Fruit fly (Drosophila melanogaster) whole organism, embryonic: ENCODE data around the gene CG13676.

ENCODE experiments used
- Atf3 ChIP-seq: fragments of 200-800 bp; sonication (Bioruptor generic); optimal IDR thresholded peaks from 3 replicates; lab custom pipeline; 2016; ENCODE audit warnings: missing biosample characterization, missing genetic modification characterization
- B-H2 ChIP-seq: fragments of 200-800 bp; sonication (Bioruptor generic); optimal IDR thresholded peaks from 2 replicates; lab custom pipeline; 2018; ENCODE audit warnings: missing biosample characterization, mild to moderate bottlenecking, missing genetic modification characterization
- CG10959 ChIP-seq: fragments of 200-800 bp; sonication (Bioruptor generic); IDR thresholded peaks from 2 replicates; pipeline ENCODE4 v1.3.6; 2022; ENCODE audit warnings: missing biosample characterization, missing genetic modification characterization
- CG11504 ChIP-seq: fragments of 200-800 bp; sonication (Bioruptor generic); optimal IDR thresholded peaks from 3 replicates; lab custom pipeline; 2019; ENCODE audit warnings: missing biosample characterization, mild to moderate bottlenecking, missing genetic modification characterization, moderate library complexity
- CG11560 ChIP-seq: fragments of 200-800 bp; sonication (Bioruptor generic); IDR thresholded peaks from 3 replicates; pipeline ENCODE4 v1.3.6; 2022; ENCODE audit warnings: missing biosample characterization, missing genetic modification characterization
- CG11695 ChIP-seq: fragments of 200-800 bp; sonication (Bioruptor generic); IDR thresholded peaks from 3 replicates; pipeline ENCODE4 v1.3.6; 2022; ENCODE audit warnings: missing biosample characterization, missing genetic modification characterization
- CG12155 ChIP-seq: fragments of 200-800 bp; sonication (Bioruptor generic); optimal IDR thresholded peaks from 3 replicates; lab custom pipeline; 2016; ENCODE audit warnings: missing biosample characterization, missing genetic modification characterization
- CG1602 ChIP-seq: fragments of 200-800 bp; sonication (Bioruptor generic); optimal IDR thresholded peaks from 3 replicates; lab custom pipeline; 2016; ENCODE audit warnings: missing biosample characterization, missing genetic modification characterization
- CG1603 ChIP-seq: fragments of 200-800 bp; sonication (Bioruptor generic); optimal IDR thresholded peaks from 2 replicates; lab custom pipeline; 2019; ENCODE audit warnings: missing biosample characterization, mild to moderate bottlenecking, missing genetic modification characterization, moderate library complexity
- CG16813 ChIP-seq: fragments of 200-800 bp; sonication (Bioruptor generic); IDR thresholded peaks from 3 replicates; pipeline ENCODE4 v1.3.6; 2022; ENCODE audit warnings: missing biosample characterization, missing genetic modification characterization; ENCODE audit not compliant: partially characterized antibody
- CG2120 ChIP-seq: fragments of 200-800 bp; sonication (Bioruptor generic); optimal IDR thresholded peaks from 3 replicates; lab custom pipeline; 2016; ENCODE audit warnings: missing biosample characterization, missing genetic modification characterization
- CG2889 ChIP-seq: fragments of 200-800 bp; sonication (Bioruptor generic); IDR thresholded peaks from 3 replicates; pipeline ENCODE4 v1.3.6; 2022; ENCODE audit warnings: missing biosample characterization, missing genetic modification characterization
- CG32767 ChIP-seq: fragments of 200-800 bp; sonication (Bioruptor generic); IDR thresholded peaks from 2 replicates; pipeline ENCODE4 v1.3.6; 2022; ENCODE audit warnings: missing biosample characterization, missing genetic modification characterization
- CG33213 ChIP-seq: fragments of 200-800 bp; sonication (Bioruptor generic); optimal IDR thresholded peaks from 3 replicates; lab custom pipeline; 2016; ENCODE audit warnings: missing biosample characterization, missing genetic modification characterization
- CG4424 ChIP-seq: fragments of 200-800 bp; sonication (Bioruptor generic); optimal IDR thresholded peaks from 3 replicates; lab custom pipeline; 2016; ENCODE audit warnings: missing biosample characterization, missing genetic modification characterization
- CG6765 ChIP-seq: fragments of 200-800 bp; sonication (Bioruptor generic); optimal IDR thresholded peaks from 3 replicates; lab custom pipeline; 2017; ENCODE audit warnings: missing biosample characterization, mild to moderate bottlenecking, missing genetic modification characterization
- CG7372 ChIP-seq: fragments of 200-800 bp; sonication (Bioruptor generic); IDR thresholded peaks from 2 replicates; pipeline ENCODE4 v1.3.6; 2022; ENCODE audit warnings: missing biosample characterization, missing genetic modification characterization
- D19B ChIP-seq: fragments of 200-800 bp; sonication (Bioruptor generic); optimal IDR thresholded peaks from 2 replicates; lab custom pipeline; 2017; ENCODE audit warnings: missing biosample characterization, mild to moderate bottlenecking, missing genetic modification characterization
- H15 ChIP-seq: fragments of 200-800 bp; sonication (Bioruptor generic); IDR thresholded peaks from 3 replicates; pipeline ENCODE4 v1.3.6; 2022; ENCODE audit warnings: missing biosample characterization, missing genetic modification characterization
- Mad ChIP-seq: fragments of 200-800 bp; sonication (Bioruptor generic); optimal IDR thresholded peaks from 2 replicates; lab custom pipeline; 2016; ENCODE audit warnings: missing biosample characterization, missing genetic modification characterization
- Mrtf ChIP-seq: fragments of 200-800 bp; sonication (Bioruptor generic); IDR thresholded peaks from 3 replicates; pipeline ENCODE4 v1.3.6; 2022; ENCODE audit warnings: missing biosample characterization, missing genetic modification characterization
- Nf-YC ChIP-seq: fragments of 200-800 bp; optimal IDR thresholded peaks from 3 replicates; lab custom pipeline; 2019; ENCODE audit warnings: missing biosample characterization, mild to moderate bottlenecking, missing genetic modification characterization, moderate library complexity
- Opbp ChIP-seq: fragments of 200-800 bp; sonication (Bioruptor generic); IDR thresholded peaks from 3 replicates; pipeline ENCODE4 v1.3.6; 2022; ENCODE audit warnings: missing biosample characterization, missing genetic modification characterization; ENCODE audit not compliant: partially characterized antibody
- Optix ChIP-seq: fragments of 200-800 bp; sonication (Bioruptor generic); IDR thresholded peaks from 3 replicates; pipeline ENCODE4 v1.3.6; 2022; ENCODE audit warnings: missing biosample characterization, missing genetic modification characterization
- PHDP ChIP-seq: fragments of 200-800 bp; sonication (Bioruptor generic); optimal IDR thresholded peaks from 3 replicates; lab custom pipeline; 2018; ENCODE audit warnings: missing biosample characterization, mild to moderate bottlenecking, missing genetic modification characterization, moderate library complexity
- Ravus ChIP-seq: fragments of 200-800 bp; sonication (Bioruptor generic); IDR thresholded peaks from 2 replicates; pipeline ENCODE4 v1.3.6; 2022; ENCODE audit warnings: missing biosample characterization, missing genetic modification characterization
- Xbp1 ChIP-seq: fragments of 200-800 bp; sonication (Bioruptor generic); optimal IDR thresholded peaks from 3 replicates; lab custom pipeline; 2016; ENCODE audit warnings: missing biosample characterization, mild to moderate bottlenecking, missing genetic modification characterization
- ap ChIP-seq: fragments of 200-800 bp; sonication (Bioruptor generic); IDR thresholded peaks from 2 replicates; pipeline ENCODE4 v1.3.6; 2022; ENCODE audit warnings: missing biosample characterization, missing genetic modification characterization
- ato ChIP-seq: fragments of 200-800 bp; sonication (Bioruptor generic); IDR thresholded peaks from 2 replicates; pipeline ENCODE4 v1.3.6; 2022; ENCODE audit warnings: missing biosample characterization, missing genetic modification characterization; ENCODE audit not compliant: partially characterized antibody
- crol ChIP-seq: fragments of 200-800 bp; sonication (Bioruptor generic); IDR thresholded peaks from 2 replicates; pipeline ENCODE4 v1.3.6; 2022; ENCODE audit warnings: missing biosample characterization, missing genetic modification characterization
- crp ChIP-seq, 2 experiments: fragments of 200-800 bp; sonication (Bioruptor generic); optimal IDR thresholded peaks; 2 replicates in 1 of 2; 3 replicates in 1 of 2; lab custom pipeline; 2017; ENCODE audit warnings: missing biosample characterization in 2 of 2, missing genetic modification characterization in 2 of 2, mild to moderate bottlenecking in 1 of 2, moderate library complexity in 1 of 2
- dmrt11E ChIP-seq: fragments of 200-800 bp; sonication (Bioruptor generic); optimal IDR thresholded peaks from 3 replicates; lab custom pipeline; 2018; ENCODE audit warnings: missing biosample characterization, mild to moderate bottlenecking, missing genetic modification characterization, moderate library complexity
- gt ChIP-seq: fragments of 200-800 bp; sonication (Bioruptor generic); IDR thresholded peaks from 2 replicates; pipeline ENCODE4 v1.3.6; 2022; ENCODE audit warnings: missing biosample characterization, missing genetic modification characterization
- ham ChIP-seq: fragments of 200-800 bp; sonication (Bioruptor generic); IDR thresholded peaks from 2 replicates; pipeline ENCODE4 v1.3.6; 2022; ENCODE audit warnings: missing biosample characterization, missing genetic modification characterization
- hbn ChIP-seq: fragments of 200-800 bp; sonication (Bioruptor generic); IDR thresholded peaks from 2 replicates; pipeline ENCODE4 v1.3.6; 2022; ENCODE audit warnings: missing biosample characterization, missing genetic modification characterization; ENCODE audit not compliant: partially characterized antibody
- insv ChIP-seq, 2 experiments: fragments of 200-800 bp; sonication (Bioruptor generic); optimal IDR thresholded peaks; 3 replicates each; lab custom pipeline; 2016 to 2018; ENCODE audit warnings: missing biosample characterization in 2 of 2, missing genetic modification characterization in 2 of 2
- lab ChIP-seq: fragments of 200-800 bp; sonication (Bioruptor generic); optimal IDR thresholded peaks from 3 replicates; lab custom pipeline; 2017; ENCODE audit warnings: missing biosample characterization, missing genetic modification characterization, mild to moderate bottlenecking, moderate library complexity, missing genetic modification reagents
- lbe ChIP-seq: fragments of 200-800 bp; sonication (Bioruptor generic); optimal IDR thresholded peaks from 2 replicates; lab custom pipeline; 2016; ENCODE audit warnings: missing biosample characterization, mild to moderate bottlenecking, missing genetic modification characterization
- nmo ChIP-seq: fragments of 200-800 bp; sonication (Bioruptor generic); optimal IDR thresholded peaks from 2 replicates; lab custom pipeline; 2018; ENCODE audit warnings: missing biosample characterization, mild to moderate bottlenecking, missing genetic modification characterization, moderate library complexity
- oc ChIP-seq: fragments of 200-800 bp; sonication (Bioruptor generic); optimal IDR thresholded peaks from 2 replicates; lab custom pipeline; 2018; ENCODE audit warnings: missing biosample characterization, mild to moderate bottlenecking, missing genetic modification characterization, moderate library complexity
- ro ChIP-seq: fragments of 200-800 bp; sonication (Bioruptor generic); IDR thresholded peaks from 2 replicates; pipeline ENCODE4 v1.3.6; 2022; ENCODE audit warnings: missing biosample characterization, missing genetic modification characterization
- row ChIP-seq: fragments of 200-800 bp; sonication (Bioruptor generic); IDR thresholded peaks from 3 replicates; pipeline ENCODE4 v1.3.6; 2022; ENCODE audit warnings: missing biosample characterization, missing genetic modification characterization
- salm ChIP-seq: fragments of 200-800 bp; sonication (Bioruptor generic); optimal IDR thresholded peaks from 2 replicates; lab custom pipeline; 2018; ENCODE audit warnings: missing biosample characterization, mild to moderate bottlenecking, missing genetic modification characterization
- sc ChIP-seq, 3 experiments: fragments of >200 bp in 2 of 3; fragments of 200-800 bp in 1 of 3; sonication (Bioruptor generic) in 1 of 3; optimal IDR thresholded peaks; 2 replicates in 2 of 3; 3 replicates in 1 of 3; lab custom pipeline; 2017; ENCODE audit warnings: mild to moderate bottlenecking in 1 of 3, missing biosample characterization in 1 of 3, missing genetic modification characterization in 1 of 3, missing genetic modification reagents in 1 of 3
- sd ChIP-seq: fragments of 200-800 bp; sonication (Bioruptor generic); optimal IDR thresholded peaks from 3 replicates; lab custom pipeline; 2018; ENCODE audit warnings: missing biosample characterization, mild to moderate bottlenecking, missing genetic modification characterization, moderate library complexity
- sna ChIP-seq: fragments of 200-800 bp; sonication (Bioruptor generic); IDR thresholded peaks from 2 replicates; pipeline ENCODE4 v1.3.6; 2022; ENCODE audit warnings: missing biosample characterization, missing genetic modification characterization; ENCODE audit not compliant: partially characterized antibody
- tap ChIP-seq: fragments of 200-800 bp; optimal IDR thresholded peaks from 3 replicates; lab custom pipeline; 2019; ENCODE audit warnings: missing biosample characterization, mild to moderate bottlenecking, missing genetic modification characterization, moderate library complexity
- tgo ChIP-seq: fragments of 200-800 bp; sonication (Bioruptor generic); IDR thresholded peaks from 3 replicates; pipeline ENCODE4 v1.3.6; 2022; ENCODE audit warnings: missing biosample characterization, missing genetic modification characterization

Gene CG13676

DNA sequence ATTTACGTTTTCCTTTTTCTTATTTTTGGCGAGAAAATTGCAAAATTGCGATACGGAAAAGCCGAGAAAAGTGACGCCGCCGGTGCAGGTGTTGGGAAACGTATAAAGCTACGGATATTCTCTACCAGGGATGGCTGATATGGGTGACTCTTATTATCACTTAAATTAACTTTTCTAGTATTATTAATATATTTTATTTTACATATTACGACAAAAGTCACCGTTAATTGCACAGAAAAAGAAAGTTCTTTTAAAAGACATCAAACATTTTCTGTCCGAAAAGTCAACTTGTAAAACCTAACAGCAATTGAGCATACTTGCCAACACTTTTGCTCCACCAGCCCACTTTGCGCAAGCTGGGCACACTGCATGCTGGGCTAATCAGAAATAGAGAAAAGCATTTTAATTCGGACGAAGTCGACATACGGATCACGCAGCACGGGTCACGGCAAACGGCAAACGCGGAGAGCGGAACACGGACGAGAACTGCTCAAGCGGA lies 23.9 kb downstream of the CG13676 start, which contains the start of the genes Cds and Uba2 (continued):
- peak; percentile 95 for TF ChIP-seq CG2120 (GFP tag; lab: Kevin White, UChicago)
- peak; percentile 66 for TF ChIP-seq Ravus
- peak; percentile 90 for TF ChIP-seq CG7372 (GFP tag; lab: Robert Waterston, UW)
- TF ChIP-seq CG12155 (GFP tag; lab: Kevin White, UChicago): peak; percentile 94
- TF ChIP-seq crp (GFP tag; optimal IDR thresholded peaks at IDR 0.05; lab: Kevin White, UChicago): peak in 1 of 2 experiments; percentile 63
- peak; percentile 88 for TF ChIP-seq CG11695 (GFP tag; lab: Robert Waterston, UW)
- TF ChIP-seq sc (optimal IDR thresholded peaks at IDR 0.05; lab: Kevin White, UChicago): no peak
- TF ChIP-seq sc (GFP tag; optimal IDR thresholded peaks at IDR 0.05; lab: Kevin White, UChicago): peak; percentile 85
- TF ChIP-seq Nf-YC (tag; lab: Kevin White, UChicago): peak; percentile 88
- TF ChIP-seq CG1602 (GFP tag; lab: Kevin White, UChicago): peak; percentile 90
- TF ChIP-seq insv (GFP tag; optimal IDR thresholded peaks at IDR 0.05; lab: Kevin White, UChicago): peak in 1 of 2 experiments; percentile 93
- peak; percentile 50; the same call in 1 of the 3 replicates for TF ChIP-seq Opbp
- peak; percentile 89 for TF ChIP-seq tap (tag; lab: Kevin White, UChicago)
- peak; percentile 77 for TF ChIP-seq ham (GFP tag; lab: Robert Waterston, UW)
- peak; percentile 94 for TF ChIP-seq nmo (GFP tag; lab: Kevin White, UChicago)
- TF ChIP-seq sna (GFP tag; lab: Robert Waterston, UW): no peak
- TF ChIP-seq PHDP (tag; lab: Kevin White, UChicago): peak; percentile 95
- peak; percentile 62; the same call in 1 of the 2 replicates for TF ChIP-seq gt (GFP tag; lab: Robert Waterston, UW)
- TF ChIP-seq lab: peak; percentile 97
- TF ChIP-seq ro: peak; percentile 65
- TF ChIP-seq B-H2: peak; percentile 95
- TF ChIP-seq CG10959 (GFP tag; lab: Robert Waterston, UW): peak; percentile 77
- peak; percentile 83 for TF ChIP-seq Mad (GFP tag; lab: Kevin White, UChicago)
- no peak for TF ChIP-seq hbn (GFP tag; lab: Robert Waterston, UW)
- peak; percentile 81 for TF ChIP-seq Optix (GFP tag; lab: Robert Waterston, UW)
- no peak for TF ChIP-seq CG11504 (tag; lab: Kevin White, UChicago)
- peak; percentile 94 for TF ChIP-seq CG4424 (GFP tag; lab: Kevin White, UChicago)
- peak; percentile 86; the same call in 1 of the 2 replicates for TF ChIP-seq CG32767 (GFP tag; lab: Robert Waterston, UW)
- TF ChIP-seq CG11560 (tag; lab: Robert Waterston, UW): peak; percentile 84
- peak; percentile 81 for TF ChIP-seq CG2889 (GFP tag; lab: Robert Waterston, UW)
- no peak for TF ChIP-seq sd
- TF ChIP-seq ap (GFP tag; lab: Robert Waterston, UW): peak; percentile 77
- peak; percentile 91 for TF ChIP-seq lbe (GFP tag; lab: Kevin White, UChicago)
- peak; percentile 50 for TF ChIP-seq CG1603 (tag; lab: Kevin White, UChicago)
- TF ChIP-seq ato (GFP tag; lab: Robert Waterston, UW): peak; percentile 31; the same call in 1 of the 2 replicates
- peak; percentile 79 for TF ChIP-seq Mrtf (GFP tag; lab: Robert Waterston, UW)
- TF ChIP-seq Atf3: peak; percentile 49
- peak; percentile 80 for TF ChIP-seq salm (tag; lab: Kevin White, UChicago)
- peak; percentile 85 for TF ChIP-seq oc
- peak; percentile 95 for TF ChIP-seq Xbp1 (GFP tag; lab: Kevin White, UChicago)
- TF ChIP-seq D19B (GFP tag; lab: Kevin White, UChicago): peak; percentile 85
- peak; percentile 97 for TF ChIP-seq row (GFP tag; lab: Robert Waterston, UW)
- peak; percentile 84 for TF ChIP-seq dmrt11E
- TF ChIP-seq CG33213 (GFP tag; lab: Kevin White, UChicago): peak; percentile 68
- TF ChIP-seq tgo (GFP tag; lab: Robert Waterston, UW): peak; percentile 92
- peak; percentile 57 for TF ChIP-seq crol (GFP tag; lab: Robert Waterston, UW)
- TF ChIP-seq H15 (GFP tag; lab: Robert Waterston, UW): peak; percentile 78; the same call in 2 of the 3 replicates
- peak; percentile 39; the same call in 1 of the 3 replicates for TF ChIP-seq CG16813
- TF ChIP-seq CG6765 (GFP tag; lab: Kevin White, UChicago): peak; percentile 89
